Fruit fly (Drosophila melanogaster) whole organism, embryonic: Measurements from ENCODE around the gene awd.

Source experiments
- CG12104 ChIP-seq: fragments of 200-800 bp; sonication (Bioruptor generic); optimal IDR thresholded peaks from 3 replicates; lab custom pipeline; 2016; ENCODE audit warnings: missing biosample characterization, missing genetic modification characterization
- CG13775 ChIP-seq: fragments of 200-800 bp; sonication (Bioruptor generic); optimal IDR thresholded peaks from 3 replicates; lab custom pipeline; 2017; ENCODE audit warnings: missing biosample characterization, mild to moderate bottlenecking, missing genetic modification characterization
- CG2678 ChIP-seq: fragments of 200-800 bp; sonication (Bioruptor generic); optimal IDR thresholded peaks from 3 replicates; lab custom pipeline; 2019; ENCODE audit warnings: missing biosample characterization, mild to moderate bottlenecking, missing genetic modification characterization, moderate library complexity
- CG9876 ChIP-seq: fragments of 200-800 bp; sonication (Bioruptor generic); optimal IDR thresholded peaks from 2 replicates; lab custom pipeline; 2016; ENCODE audit warnings: missing biosample characterization, missing genetic modification characterization
- CrebB ChIP-seq: fragments of 200-800 bp; sonication (Bioruptor generic); optimal IDR thresholded peaks from 3 replicates; lab custom pipeline; 2018; ENCODE audit warnings: missing biosample characterization, mild to moderate bottlenecking, missing genetic modification characterization
- Dad ChIP-seq: fragments of 200-800 bp; sonication (Bioruptor generic); optimal IDR thresholded peaks from 3 replicates; lab custom pipeline; 2016; ENCODE audit warnings: missing biosample characterization, missing genetic modification characterization
- Hr3 ChIP-seq: fragments of 200-800 bp; sonication (Bioruptor generic); optimal IDR thresholded peaks from 3 replicates; lab custom pipeline; 2016; ENCODE audit warnings: missing biosample characterization, missing genetic modification characterization
- Myb ChIP-seq: fragments of 200-800 bp; sonication (Bioruptor generic); optimal IDR thresholded peaks from 2 replicates; lab custom pipeline; 2016; ENCODE audit warnings: missing biosample characterization, missing genetic modification characterization
- Optix ChIP-seq: fragments of 200-800 bp; sonication (Bioruptor generic); IDR thresholded peaks from 3 replicates; pipeline ENCODE4 v1.3.6; 2022; ENCODE audit warnings: missing biosample characterization, missing genetic modification characterization
- lilli ChIP-seq: fragments of 200-800 bp; sonication (Bioruptor generic); optimal IDR thresholded peaks from 3 replicates; lab custom pipeline; 2016; ENCODE audit warnings: missing biosample characterization, missing genetic modification characterization
- shn ChIP-seq: fragments of 200-800 bp; sonication (Bioruptor generic); optimal IDR thresholded peaks from 3 replicates; lab custom pipeline; 2016; ENCODE audit warnings: missing biosample characterization, missing genetic modification characterization
- ssp ChIP-seq: fragments of 200-800 bp; sonication (Bioruptor generic); IDR thresholded peaks from 2 replicates; pipeline ENCODE4 v1.3.6; 2022; ENCODE audit warnings: missing biosample characterization, missing genetic modification characterization
- sug ChIP-seq: fragments of 200-800 bp; optimal IDR thresholded peaks from 2 replicates; lab custom pipeline; 2019; ENCODE audit warnings: missing biosample characterization, mild to moderate bottlenecking, missing genetic modification characterization, moderate library complexity
- ttk ChIP-seq: fragments of 200-800 bp; sonication (Bioruptor generic); IDR thresholded peaks from 2 replicates; pipeline ENCODE4 v2.1.2; 2022; ENCODE audit warnings: missing biosample characterization, missing genetic modification characterization

DNA sequence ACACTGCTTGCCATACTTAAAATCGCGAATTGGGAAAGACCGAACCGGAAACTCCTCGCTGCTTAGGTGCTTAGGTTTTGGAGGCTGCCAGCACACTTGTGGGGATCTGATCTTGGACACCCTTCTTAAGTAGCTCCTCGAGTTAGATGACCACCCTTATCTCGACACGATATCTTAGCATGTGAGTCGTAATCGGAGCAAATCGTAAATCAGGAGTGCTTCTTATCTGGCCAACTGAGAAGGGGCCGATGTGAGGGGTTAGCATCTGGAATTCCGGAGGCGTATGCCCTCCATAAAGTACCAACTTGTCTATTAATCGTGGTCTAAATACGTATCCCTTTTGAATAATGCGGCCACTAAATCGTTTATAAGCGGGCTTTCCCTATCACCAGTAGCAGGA is 8.7 kb upstream of the awd start, which contains the start of gene salt:
- TF ChIP-seq CrebB (tag; lab: Kevin White, UChicago) (no peak), shn (GFP tag; lab: Kevin White, UChicago) (no peak), CG12104 (GFP tag; lab: Kevin White, UChicago) (no peak), Optix (GFP tag; lab: Robert Waterston, UW) (no peak), CG13775 (GFP tag; lab: Kevin White, UChicago) (no peak), lilli (GFP tag; lab: Kevin White, UChicago) (no peak), sug (no peak), ttk (GFP tag; lab: Robert Waterston, UW) (no peak), ssp (GFP tag; lab: Robert Waterston, UW) (no peak), CG2678 (no peak), Myb (GFP tag; lab: Kevin White, UChicago) (no peak), CG9876 (GFP tag; lab: Kevin White, UChicago) (no peak), Dad (GFP tag; lab: Kevin White, UChicago) (no peak), Hr3 (GFP tag; lab: Kevin White, UChicago) (no peak)
